Fruit fly (Drosophila melanogaster) whole organism, prepupa: ENCODE results near the gene CG34437.

Experiments
- CG10631 ChIP-seq: fragments of 200-800 bp; sonication (Bioruptor generic); optimal IDR thresholded peaks from 2 replicates; lab custom pipeline; 2016; ENCODE audit warnings: missing biosample characterization, missing genetic modification characterization
- CG10669 ChIP-seq: fragments of 200-800 bp; sonication (Bioruptor generic); optimal IDR thresholded peaks from 3 replicates; lab custom pipeline; 2018; ENCODE audit warnings: missing biosample characterization, mild to moderate bottlenecking, missing genetic modification characterization, moderate library complexity
- CG11294 ChIP-seq: fragments of 200-800 bp; sonication (Bioruptor generic); IDR thresholded peaks from 2 replicates; pipeline ENCODE4 v1.3.6; 2022; ENCODE audit warnings: missing biosample characterization, missing genetic modification characterization
- CG15336 ChIP-seq: fragments of 200-800 bp; sonication (Bioruptor generic); IDR thresholded peaks from 2 replicates; pipeline ENCODE4 v1.3.6; 2022; ENCODE audit warnings: missing biosample characterization, missing genetic modification characterization
- CG1621 ChIP-seq: fragments of 200-800 bp; sonication (Bioruptor generic); optimal IDR thresholded peaks from 3 replicates; lab custom pipeline; 2018; ENCODE audit warnings: missing biosample characterization, mild to moderate bottlenecking, missing genetic modification characterization
- CG16779 ChIP-seq: fragments of 200-800 bp; sonication (Bioruptor generic); optimal IDR thresholded peaks from 3 replicates; lab custom pipeline; 2017; ENCODE audit warnings: missing biosample characterization, mild to moderate bottlenecking, missing genetic modification characterization
- CG3032 ChIP-seq: fragments of 200-800 bp; optimal IDR thresholded peaks from 2 replicates; lab custom pipeline; 2019; ENCODE audit warnings: missing biosample characterization, mild to moderate bottlenecking, missing genetic modification characterization, moderate library complexity
- CG32006 ChIP-seq: fragments of 200-800 bp; sonication (Bioruptor generic); optimal IDR thresholded peaks from 3 replicates; lab custom pipeline; 2017; ENCODE audit warnings: missing biosample characterization, mild to moderate bottlenecking, missing genetic modification characterization
- CG34406 ChIP-seq: fragments of 200-800 bp; sonication (Bioruptor generic); optimal IDR thresholded peaks from 3 replicates; lab custom pipeline; 2016; ENCODE audit warnings: missing biosample characterization, missing genetic modification characterization
- CG3919 ChIP-seq: fragments of 200-800 bp; sonication (Bioruptor generic); optimal IDR thresholded peaks from 3 replicates; lab custom pipeline; 2016; ENCODE audit warnings: missing biosample characterization, missing genetic modification characterization
- CG4318 ChIP-seq: fragments of 200-800 bp; sonication (Bioruptor generic); optimal IDR thresholded peaks from 3 replicates; lab custom pipeline; 2017; ENCODE audit warnings: missing biosample characterization, mild to moderate bottlenecking, missing genetic modification characterization
- CG6163 ChIP-seq: fragments of 200-800 bp; sonication (Bioruptor generic); IDR thresholded peaks from 3 replicates; pipeline ENCODE4 v1.3.6; 2022; ENCODE audit warnings: missing biosample characterization, missing genetic modification characterization
- CG6276 ChIP-seq: fragments of 200-800 bp; sonication (Bioruptor generic); optimal IDR thresholded peaks from 2 replicates; lab custom pipeline; 2017; ENCODE audit warnings: missing biosample characterization, mild to moderate bottlenecking, missing genetic modification characterization
- CG6808 ChIP-seq: fragments of 200-800 bp; sonication (Bioruptor generic); optimal IDR thresholded peaks from 3 replicates; lab custom pipeline; 2017; ENCODE audit warnings: missing biosample characterization, missing genetic modification characterization, mild to moderate bottlenecking, moderate library complexity, missing genetic modification reagents
- CG6854 ChIP-seq: fragments of 200-800 bp; sonication (Bioruptor generic); optimal IDR thresholded peaks from 2 replicates; lab custom pipeline; 2017; ENCODE audit warnings: missing biosample characterization, mild to moderate bottlenecking, missing genetic modification characterization
- CG7368 ChIP-seq: fragments of 200-800 bp; sonication (Bioruptor generic); optimal IDR thresholded peaks from 3 replicates; lab custom pipeline; 2016; ENCODE audit warnings: missing biosample characterization, missing genetic modification characterization
- CG8119 ChIP-seq: fragments of 200-800 bp; sonication (Bioruptor generic); IDR thresholded peaks from 3 replicates; pipeline ENCODE4 v1.3.6; 2022; ENCODE audit warnings: missing biosample characterization, missing genetic modification characterization
- CG8319 ChIP-seq: fragments of 200-800 bp; sonication (Bioruptor generic); optimal IDR thresholded peaks from 3 replicates; lab custom pipeline; 2016; ENCODE audit warnings: missing biosample characterization, missing genetic modification characterization
- CG9139 ChIP-seq: fragments of 200-800 bp; sonication (Bioruptor generic); optimal IDR thresholded peaks from 3 replicates; lab custom pipeline; 2017; ENCODE audit warnings: missing biosample characterization, mild to moderate bottlenecking, missing genetic modification characterization
- Eip75B ChIP-seq: fragments of 200-800 bp; sonication (Bioruptor generic); optimal IDR thresholded peaks from 3 replicates; lab custom pipeline; 2016; ENCODE audit warnings: missing biosample characterization, missing genetic modification characterization
- Eip78C ChIP-seq: fragments of 200-800 bp; sonication (Bioruptor generic); peaks from one replicate; lab custom pipeline; 2016; ENCODE audit warnings: missing biosample characterization, missing genetic modification characterization
- Ets21C ChIP-seq: fragments of 200-800 bp; sonication (Bioruptor generic); optimal IDR thresholded peaks from 3 replicates; lab custom pipeline; 2016; ENCODE audit warnings: missing biosample characterization, missing genetic modification characterization
- Gug ChIP-seq: fragments of 200-800 bp; sonication (Bioruptor generic); IDR thresholded peaks from 2 replicates; pipeline ENCODE4 v1.3.6; 2022; ENCODE audit warnings: missing biosample characterization, missing genetic modification characterization
- Hr4 ChIP-seq: fragments of 200-800 bp; sonication (Bioruptor generic); optimal IDR thresholded peaks from 3 replicates; lab custom pipeline; 2016; ENCODE audit warnings: missing biosample characterization, missing genetic modification characterization
- Lpt ChIP-seq: fragments of 200-800 bp; sonication (Bioruptor generic); optimal IDR thresholded peaks from 3 replicates; lab custom pipeline; 2016; ENCODE audit warnings: missing biosample characterization, missing genetic modification characterization
- Met ChIP-seq: fragments of 200-800 bp; sonication (Bioruptor generic); optimal IDR thresholded peaks from 3 replicates; lab custom pipeline; 2016; ENCODE audit warnings: missing biosample characterization, missing genetic modification characterization
- OdsH ChIP-seq: fragments of 200-800 bp; sonication (Bioruptor generic); optimal IDR thresholded peaks from 3 replicates; lab custom pipeline; 2016; ENCODE audit warnings: missing biosample characterization, missing genetic modification characterization
- Smox ChIP-seq: fragments of 200-800 bp; sonication (Bioruptor generic); optimal IDR thresholded peaks from 3 replicates; lab custom pipeline; 2016; ENCODE audit warnings: missing biosample characterization, missing genetic modification characterization
- Sox102F ChIP-seq: fragments of 200-800 bp; sonication (Bioruptor generic); optimal IDR thresholded peaks from 2 replicates; lab custom pipeline; 2016; ENCODE audit warnings: missing biosample characterization, mild to moderate bottlenecking, missing genetic modification characterization
- Sox14 ChIP-seq: fragments of 200-800 bp; sonication (Bioruptor generic); optimal IDR thresholded peaks from 3 replicates; lab custom pipeline; 2016; ENCODE audit warnings: missing biosample characterization, missing genetic modification characterization
- Sox15 ChIP-seq: fragments of 200-800 bp; sonication (Bioruptor generic); optimal IDR thresholded peaks from 3 replicates; lab custom pipeline; 2016; ENCODE audit warnings: missing biosample characterization, missing genetic modification characterization
- achi ChIP-seq: fragments of 200-800 bp; sonication (Bioruptor generic); optimal IDR thresholded peaks from 3 replicates; lab custom pipeline; 2016; ENCODE audit warnings: missing biosample characterization, missing genetic modification characterization
- cyc ChIP-seq: fragments of 200-800 bp; sonication (Bioruptor generic); optimal IDR thresholded peaks from 3 replicates; lab custom pipeline; 2016; ENCODE audit warnings: missing biosample characterization, missing genetic modification characterization
- dac ChIP-seq: fragments of 200-800 bp; sonication (Bioruptor generic); optimal IDR thresholded peaks from 2 replicates; lab custom pipeline; 2017; ENCODE audit warnings: missing biosample characterization, mild to moderate bottlenecking, missing genetic modification characterization
- fd85E ChIP-seq: fragments of 200-800 bp; sonication (Bioruptor generic); optimal IDR thresholded peaks from 3 replicates; lab custom pipeline; 2016; ENCODE audit warnings: missing biosample characterization, missing genetic modification characterization
- fkh ChIP-seq: fragments of 200-800 bp; sonication (Bioruptor generic); optimal IDR thresholded peaks from 3 replicates; lab custom pipeline; 2017; ENCODE audit warnings: missing biosample characterization, mild to moderate bottlenecking, missing genetic modification characterization, moderate library complexity
- lz ChIP-seq: fragments of 200-800 bp; sonication (Bioruptor generic); optimal IDR thresholded peaks from 3 replicates; lab custom pipeline; 2016; ENCODE audit warnings: missing biosample characterization, missing genetic modification characterization
- net ChIP-seq: fragments of 200-800 bp; sonication (Bioruptor generic); optimal IDR thresholded peaks from 3 replicates; lab custom pipeline; 2016; ENCODE audit warnings: missing biosample characterization, missing genetic modification characterization
- salr ChIP-seq, 2 experiments: fragments of 200-800 bp; sonication (Bioruptor generic); optimal IDR thresholded peaks; 3 replicates each; lab custom pipeline; 2016 to 2018; ENCODE audit warnings: missing biosample characterization in 2 of 2, missing genetic modification characterization in 2 of 2, mild to moderate bottlenecking in 1 of 2
- ss ChIP-seq, 2 experiments: fragments of 200-800 bp; sonication (Bioruptor generic); optimal IDR thresholded peaks; 2 replicates in 1 of 2; 3 replicates in 1 of 2; lab custom pipeline; 2017 to 2018; ENCODE audit warnings: mild to moderate bottlenecking in 2 of 2, missing biosample characterization in 2 of 2, missing genetic modification characterization in 2 of 2, moderate library complexity in 1 of 2
- svp ChIP-seq: fragments of 200-800 bp; sonication (Bioruptor generic); peaks from one replicate; lab custom pipeline; 2016; ENCODE audit warnings: missing biosample characterization, missing genetic modification characterization
- topi ChIP-seq: fragments of 200-800 bp; sonication (Bioruptor generic); optimal IDR thresholded peaks from 3 replicates; lab custom pipeline; 2016; ENCODE audit warnings: missing biosample characterization, missing genetic modification characterization
- vri ChIP-seq: fragments of 200-800 bp; sonication (Bioruptor generic); optimal IDR thresholded peaks from 3 replicates; lab custom pipeline; 2016; ENCODE audit warnings: missing biosample characterization, mild to moderate bottlenecking, missing genetic modification characterization

CG34437 gene

DNA sequence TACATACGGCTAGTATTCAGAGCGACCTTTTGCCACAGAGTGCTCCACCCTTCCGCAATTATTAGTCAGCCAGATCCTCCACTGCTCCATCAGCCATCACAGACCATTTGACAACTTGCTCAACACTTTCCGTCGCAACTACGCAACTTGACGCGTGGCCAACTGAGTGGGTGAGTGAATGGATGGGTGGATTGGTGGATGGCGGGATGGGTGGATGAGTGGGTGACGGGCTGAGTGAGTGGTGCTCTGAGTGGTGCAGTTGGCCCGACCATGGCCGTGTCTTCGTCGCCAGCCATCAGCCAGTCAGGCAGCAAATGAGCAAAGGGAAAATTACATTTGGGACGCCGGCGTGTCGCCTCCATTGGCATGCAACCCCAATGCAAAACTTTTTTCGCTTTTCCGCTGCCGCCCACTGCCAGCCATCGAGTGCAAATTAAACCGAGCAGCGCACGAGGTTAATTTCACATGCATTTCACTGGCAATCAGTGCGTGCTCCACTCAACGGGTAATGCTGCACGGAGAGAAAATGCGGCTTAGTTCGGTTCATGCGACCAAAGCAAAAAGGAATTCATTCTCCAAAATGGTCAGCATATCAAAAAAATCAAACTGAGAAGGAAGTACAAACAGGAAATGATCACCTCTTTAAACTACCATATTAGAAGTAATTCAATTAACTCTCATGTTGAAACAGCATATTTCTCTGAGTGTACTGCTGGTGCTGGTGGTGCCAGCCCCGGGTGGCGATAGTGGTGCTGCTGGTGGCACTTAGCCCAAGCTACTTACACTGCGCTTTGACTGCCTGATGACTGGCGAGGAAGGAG lies 24.6 kb downstream of the CG34437 start (continued):
- TF ChIP-seq CG7368 (GFP tag; lab: Kevin White, UChicago) (no peak), fd85E (GFP tag; lab: Kevin White, UChicago) (no peak), Eip78C (GFP tag; lab: Kevin White, UChicago) (peak; percentile 49), CG6808 (GFP tag; lab: Kevin White, UChicago) (no peak), OdsH (peak; percentile 11), Sox14 (no peak), CG16779 (tag; lab: Kevin White, UChicago) (no peak), vri (no peak), CG11294 (GFP tag; lab: Robert Waterston, UW) (0 out of 2 replicates have a peak, but pooled peaks have one; percentile 19), achi (peak; percentile 9), salr (GFP tag; optimal IDR thresholded peaks at IDR 0.05; lab: Kevin White, UChicago) (no peak), svp (GFP tag; lab: Kevin White, UChicago) (peak; percentile 25), Eip75B (no peak), CG10631 (GFP tag; lab: Kevin White, UChicago) (no peak), CG10669 (GFP tag; lab: Kevin White, UChicago) (no peak), CG32006 (GFP tag; lab: Kevin White, UChicago) (peak; percentile 56), CG3032 (tag; lab: Kevin White, UChicago) (no peak), CG4318 (GFP tag; lab: Kevin White, UChicago) (peak; percentile 19), dac (GFP tag; lab: Kevin White, UChicago) (no peak), CG8119 (GFP tag; lab: Robert Waterston, UW) (0 out of 3 replicates have a peak, but pooled peaks have one; percentile 27), Sox102F (GFP tag; lab: Kevin White, UChicago) (no peak), Hr4 (GFP tag; lab: Kevin White, UChicago) (peak; percentile 54), CG15336 (GFP tag; lab: Robert Waterston, UW) (peak; percentile 34), Lpt (GFP tag; lab: Kevin White, UChicago) (no peak), Ets21C (GFP tag; lab: Kevin White, UChicago) (no peak), CG8319 (no peak), cyc (GFP tag; lab: Kevin White, UChicago) (no peak), Smox (GFP tag; lab: Kevin White, UChicago) (no peak), CG6854 (GFP tag; lab: Kevin White, UChicago) (no peak), CG9139 (GFP tag; lab: Kevin White, UChicago) (no peak), ss (GFP tag; optimal IDR thresholded peaks at IDR 0.05; lab: Kevin White, UChicago) (no peak), CG6163 (GFP tag; lab: Robert Waterston, UW) (0 out of 3 replicates have a peak, but pooled peaks have one; percentile 33), topi (GFP tag; lab: Kevin White, UChicago) (no peak), Met (GFP tag; lab: Kevin White, UChicago) (no peak), CG3919 (GFP tag; lab: Kevin White, UChicago) (no peak), CG6276 (GFP tag; lab: Kevin White, UChicago) (peak; percentile 8), lz (GFP tag; lab: Kevin White, UChicago) (no peak), Gug (GFP tag; lab: Robert Waterston, UW) (no peak), net (GFP tag; lab: Kevin White, UChicago) (no peak), fkh (GFP tag; lab: Kevin White, UChicago) (no peak), CG34406 (GFP tag; lab: Kevin White, UChicago) (no peak), Sox15 (no peak), CG1621 (no peak)
